Worm (Caenorhabditis elegans): Measurements from ENCODE around the gene C17H12.12.

ce11 chrIV:6804815-6805214 lies 9.1 kb downstream of the C17H12.12 start, which contains the start of gene C17H12.37:
- TF ChIP-seq dao-5 (tag; optimal IDR thresholded peaks at IDR 0.05) (no peak), W03F9.2 (tag; optimal IDR thresholded peaks at IDR 0.05) (no peak)

Data from whole organism, L4/young adult.